Worm (Caenorhabditis elegans) whole organism, L2 larva: ENCODE measurements around the gene lact-5.

Experiments used
- C34F6.9 ChIP-seq: fragments of 150-350 bp; optimal IDR thresholded peaks from 2 replicates; lab custom pipeline; 2014; ENCODE audit warnings: missing biosample characterization, missing genetic modification characterization
- F13H6.1 ChIP-seq: sonication (generic microtip); optimal IDR thresholded peaks from 2 replicates; lab custom pipeline; 2016; ENCODE audit warnings: missing genetic modification characterization, missing compliant biosample characterization
- R02D3.7 ChIP-seq: fragments of 150-350 bp; optimal IDR thresholded peaks from 2 replicates; lab custom pipeline; 2014; ENCODE audit warnings: missing biosample characterization, missing genetic modification characterization
- ZK546.5 ChIP-seq: sonication (generic microtip); optimal IDR thresholded peaks from 2 replicates; lab custom pipeline; 2017; ENCODE audit warnings: missing biosample characterization, missing genetic modification characterization
- alr-1 ChIP-seq: fragments of 150-350 bp; optimal IDR thresholded peaks from 2 replicates; lab custom pipeline; 2014; ENCODE audit warnings: missing biosample characterization, missing genetic modification characterization
- aly-2 ChIP-seq: fragments of 150-350 bp; optimal IDR thresholded peaks from 2 replicates; lab custom pipeline; 2014; ENCODE audit warnings: missing biosample characterization, missing genetic modification characterization
- ama-1 ChIP-seq: fragments of 150-350 bp; optimal IDR thresholded peaks from 2 replicates; lab custom pipeline; 2018; ENCODE audit warnings: inconsistent platforms
- blmp-1 ChIP-seq: sonication (generic microtip); optimal IDR thresholded peaks from 2 replicates; lab custom pipeline; 2017; ENCODE audit warnings: missing genetic modification characterization, mild to moderate bottlenecking, missing compliant biosample characterization, antibody characterized with exemption, moderate library complexity; ENCODE audit not compliant: insufficient read depth
- ceh-82 ChIP-seq: fragments of 150-350 bp; optimal IDR thresholded peaks from 2 replicates; lab custom pipeline; 2014; ENCODE audit warnings: missing biosample characterization, missing genetic modification characterization
- crh-2 ChIP-seq: sonication (generic microtip); optimal IDR thresholded peaks from 2 replicates; lab custom pipeline; 2017; ENCODE audit warnings: missing biosample characterization, missing genetic modification characterization
- dmd-4 ChIP-seq: sonication (generic microtip); optimal IDR thresholded peaks from 2 replicates; lab custom pipeline; 2017; ENCODE audit warnings: missing biosample characterization, missing genetic modification characterization
- egl-27 ChIP-seq: sonication (generic microtip); optimal IDR thresholded peaks from 3 replicates; lab custom pipeline; 2017; ENCODE audit warnings: missing biosample characterization, missing genetic modification reagents, missing genetic modification characterization
- elt-1 ChIP-seq: fragments of 150-350 bp; optimal IDR thresholded peaks from 2 replicates; lab custom pipeline; 2014; ENCODE audit warnings: missing biosample characterization, missing genetic modification characterization
- elt-3 ChIP-seq: sonication (generic microtip); optimal IDR thresholded peaks from 2 replicates; lab custom pipeline; 2017; ENCODE audit warnings: missing biosample characterization, missing genetic modification characterization
- fos-1 ChIP-seq: fragments of 150-350 bp; optimal IDR thresholded peaks from 2 replicates; lab custom pipeline; 2014; ENCODE audit warnings: missing biosample characterization, missing genetic modification characterization
- gmeb-1 ChIP-seq: fragments of 150-350 bp; optimal IDR thresholded peaks from 2 replicates; lab custom pipeline; 2014; ENCODE audit warnings: missing biosample characterization, missing genetic modification characterization
- lin-13 ChIP-seq: fragments of 150-350 bp; optimal IDR thresholded peaks from 2 replicates; lab custom pipeline; 2014; ENCODE audit warnings: missing biosample characterization, missing genetic modification reagents, missing genetic modification characterization
- lin-39 ChIP-seq: fragments of 150-350 bp; optimal IDR thresholded peaks from 2 replicates; lab custom pipeline; 2014; ENCODE audit warnings: missing biosample characterization, missing genetic modification reagents, missing genetic modification characterization
- lsy-2 ChIP-seq, 2 experiments: fragments of 150-350 bp in 1 of 2; sonication (generic microtip) in 1 of 2; optimal IDR thresholded peaks; 2 replicates each; lab custom pipeline; 2014 to 2017; ENCODE audit warnings: missing biosample characterization in 2 of 2, missing genetic modification characterization in 2 of 2
- mab-5 ChIP-seq: fragments of 150-350 bp; optimal IDR thresholded peaks from 2 replicates; lab custom pipeline; 2014; ENCODE audit warnings: missing biosample characterization, missing genetic modification characterization
- mbf-1 ChIP-seq: sonication (generic microtip); optimal IDR thresholded peaks from 2 replicates; lab custom pipeline; 2017; ENCODE audit warnings: missing biosample characterization, missing genetic modification characterization
- mdl-1 ChIP-seq, 2 experiments: fragments of 150-350 bp in 1 of 2; sonication (generic microtip) in 1 of 2; optimal IDR thresholded peaks; 2 replicates each; lab custom pipeline; 2017; ENCODE audit warnings: missing biosample characterization in 2 of 2, missing genetic modification characterization in 2 of 2
- nhr-11 ChIP-seq: fragments of 150-350 bp; optimal IDR thresholded peaks from 2 replicates; lab custom pipeline; 2014; ENCODE audit warnings: missing biosample characterization, missing genetic modification characterization
- nhr-23 ChIP-seq: fragments of 150-350 bp; optimal IDR thresholded peaks from 2 replicates; lab custom pipeline; 2014; ENCODE audit warnings: missing biosample characterization, missing genetic modification reagents, missing genetic modification characterization
- nhr-237 ChIP-seq: fragments of 150-350 bp; optimal IDR thresholded peaks from 2 replicates; lab custom pipeline; 2014; ENCODE audit warnings: missing biosample characterization, missing genetic modification characterization
- nhr-6 ChIP-seq: fragments of 150-350 bp; optimal IDR thresholded peaks from 2 replicates; lab custom pipeline; 2014; ENCODE audit warnings: missing biosample characterization, missing genetic modification characterization
- peb-1 ChIP-seq: fragments of 150-350 bp; optimal IDR thresholded peaks from 2 replicates; lab custom pipeline; 2014; ENCODE audit warnings: missing biosample characterization, missing genetic modification characterization
- sem-4 ChIP-seq: fragments of 150-350 bp; optimal IDR thresholded peaks from 2 replicates; lab custom pipeline; 2014; ENCODE audit warnings: missing biosample characterization, missing genetic modification reagents, missing genetic modification characterization
- skn-1 ChIP-seq: sonication (generic microtip); optimal IDR thresholded peaks from 2 replicates; lab custom pipeline; 2017; ENCODE audit warnings: missing biosample characterization, missing genetic modification characterization
- sma-3 ChIP-seq: sonication (generic microtip); optimal IDR thresholded peaks from 2 replicates; lab custom pipeline; 2016; ENCODE audit warnings: missing genetic modification reagents, missing genetic modification characterization, missing compliant biosample characterization
- sma-9 ChIP-seq, 2 experiments: fragments of 150-350 bp in 1 of 2; sonication (generic microtip) in 1 of 2; optimal IDR thresholded peaks; 2 replicates each; lab custom pipeline; 2014 to 2016; ENCODE audit warnings: missing genetic modification characterization in 2 of 2, mild to moderate bottlenecking in 1 of 2, missing biosample characterization in 1 of 2, missing compliant biosample characterization in 1 of 2, missing genetic modification reagents in 1 of 2, moderate library complexity in 1 of 2
- unc-39 ChIP-seq: fragments of 150-350 bp; optimal IDR thresholded peaks from 2 replicates; lab custom pipeline; 2014; ENCODE audit warnings: missing biosample characterization, missing genetic modification characterization
- unc-55 ChIP-seq: fragments of 150-350 bp; sonication (generic microtip); optimal IDR thresholded peaks from 3 replicates; lab custom pipeline; 2014; ENCODE audit warnings: missing biosample characterization, missing genetic modification reagents, missing genetic modification characterization
- unc-62 ChIP-seq: fragments of 150-350 bp; optimal IDR thresholded peaks from 2 replicates; lab custom pipeline; 2014; ENCODE audit warnings: missing biosample characterization, missing genetic modification reagents, missing genetic modification characterization
- zag-1 ChIP-seq: fragments of 150-350 bp; optimal IDR thresholded peaks from 2 replicates; lab custom pipeline; 2014; ENCODE audit warnings: missing biosample characterization, missing genetic modification characterization
- ztf-11 ChIP-seq: sonication (generic microtip); optimal IDR thresholded peaks from 2 replicates; lab custom pipeline; 2017; ENCODE audit warnings: missing biosample characterization, missing genetic modification characterization
- ztf-4 ChIP-seq: fragments of 150-350 bp; optimal IDR thresholded peaks from 2 replicates; lab custom pipeline; 2014; ENCODE audit warnings: missing biosample characterization, missing genetic modification characterization

Gene lact-5

DNA sequence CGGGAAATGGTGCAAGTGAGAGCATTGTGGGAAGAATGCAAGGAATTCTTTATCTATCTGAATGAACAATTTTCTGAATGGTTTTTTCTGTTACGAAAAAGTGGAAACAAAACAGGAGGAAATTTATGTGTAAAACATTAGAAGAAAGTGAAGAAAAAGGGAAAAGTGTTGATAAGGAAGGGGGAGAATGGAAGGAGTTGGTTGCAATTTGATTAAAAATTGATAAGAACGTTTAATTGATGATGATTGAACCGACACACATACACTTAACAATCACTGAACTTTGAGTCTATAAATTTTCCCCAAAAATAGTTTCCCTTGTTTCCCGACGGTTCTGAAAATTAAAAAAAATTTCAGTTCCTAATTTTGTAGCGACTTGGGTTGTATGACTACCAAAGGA lies 18.6 kb downstream of the lact-5 start:
- no peak for TF ChIP-seq dmd-4 (tag; lab: Kevin White, UChicago)
- no peak for TF ChIP-seq unc-62 (GFP tag; lab: Kevin White, UChicago)
- no peak for TF ChIP-seq unc-55 (GFP tag; lab: Kevin White, UChicago)
- TF ChIP-seq sem-4: no peak
- peak; percentile 24 for TF ChIP-seq crh-2 (tag; lab: Kevin White, UChicago)
- no peak for TF ChIP-seq mbf-1 (tag; lab: Kevin White, UChicago)
- TF ChIP-seq skn-1 (tag; lab: Kevin White, UChicago): no peak
- no peak for TF ChIP-seq gmeb-1 (tag; lab: Kevin White, UChicago)
- TF ChIP-seq ZK546.5 (tag; lab: Kevin White, UChicago): no peak
- TF ChIP-seq elt-3 (tag; lab: Kevin White, UChicago): no peak
- no peak for TF ChIP-seq elt-1 (tag; lab: Kevin White, UChicago)
- TF ChIP-seq lsy-2 (tag; optimal IDR thresholded peaks at IDR 0.05; lab: Kevin White, UChicago): no peak
- no peak for TF ChIP-seq unc-39
- TF ChIP-seq ztf-4 (tag; lab: Kevin White, UChicago): no peak
- TF ChIP-seq peb-1 (tag; lab: Kevin White, UChicago): no peak
- no peak for TF ChIP-seq nhr-11 (tag; lab: Kevin White, UChicago)
- peak; percentile 77 for TF ChIP-seq blmp-1
- TF ChIP-seq fos-1: peak; percentile 83
- no peak for TF ChIP-seq mab-5

ce11 chrII:4800524-4800923 lies 21.0 kb downstream of the lact-5 start:
- TF ChIP-seq ztf-11 (no peak), lin-39 (tag; lab: Kevin White, UChicago) (no peak), dmd-4 (tag; lab: Kevin White, UChicago) (no peak), F13H6.1 (tag; lab: Kevin White, UChicago) (no peak)

DNA sequence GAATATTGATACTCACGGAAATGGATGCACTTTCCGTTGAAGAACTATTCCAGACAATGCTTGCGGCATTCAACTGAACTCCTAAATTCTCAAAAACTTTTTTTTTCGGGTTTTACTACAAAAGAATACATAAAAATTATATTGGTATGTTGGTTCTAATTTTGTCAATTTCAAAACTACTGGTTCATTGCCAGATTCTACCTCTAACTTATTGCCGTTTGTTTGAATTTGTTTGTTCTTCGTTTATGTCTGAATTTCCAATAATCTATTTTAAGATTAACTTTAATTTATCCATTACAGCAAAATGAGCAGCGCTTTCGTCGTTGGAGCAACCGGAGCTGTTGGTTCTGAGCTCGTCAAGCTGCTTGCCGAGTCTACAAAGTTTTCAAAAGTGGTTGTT lies 24.5 kb downstream of the lact-5 start, which contains the start of gene C33F10.14:
C33F10.14 (plus strand) TSS at position 301 of the 400 bp plus-strand sequence.
- no peak for TF ChIP-seq aly-2

DNA sequence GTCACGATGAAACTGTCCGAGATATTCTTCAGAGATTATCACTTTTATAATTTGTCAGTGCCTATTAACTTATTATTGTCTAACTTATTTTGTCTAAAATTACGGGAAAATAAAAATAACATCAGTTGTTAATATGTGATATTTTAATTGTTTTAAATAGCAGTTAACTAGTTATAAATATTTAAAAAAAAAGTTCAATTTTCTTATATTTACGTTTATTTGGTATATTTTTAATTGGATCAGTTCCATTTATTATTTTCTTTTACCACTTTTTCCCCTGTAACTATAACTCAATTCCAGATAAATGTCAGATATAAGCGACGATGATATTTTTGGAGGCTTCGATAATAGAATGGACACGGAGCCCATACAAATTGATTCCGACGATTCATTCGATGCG lies 26.1 kb downstream of the lact-5 start, which contains the start of gene C33F10.4:
C33F10.4 (plus strand) TSS at position 301 of the 400 bp plus-strand sequence.
- TF ChIP-seq alr-1 (tag; lab: Kevin White, UChicago): no peak
- no peak for TF ChIP-seq sma-3 (GFP tag; lab: Kevin White, UChicago)
- TF ChIP-seq blmp-1: no peak

DNA sequence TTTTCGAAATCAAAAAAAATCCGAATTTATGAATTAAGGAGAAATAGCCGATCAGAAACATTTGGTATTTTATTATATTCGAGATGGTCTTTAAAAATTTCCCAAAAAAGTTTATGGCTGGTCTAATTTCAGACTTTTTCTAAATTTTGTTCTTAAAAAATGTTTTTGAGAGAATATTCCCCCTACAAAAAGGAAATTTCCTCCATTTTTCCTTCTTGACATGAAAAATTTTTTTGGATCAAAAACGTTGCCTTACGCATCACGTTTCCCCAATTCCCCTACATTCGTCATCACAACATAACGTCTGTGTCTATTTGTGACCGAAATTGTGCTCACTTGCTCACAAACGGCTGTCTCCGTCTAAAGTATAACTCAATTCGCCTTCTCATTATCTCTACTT lies 28.2 kb downstream of the lact-5 start:
- TF ChIP-seq lin-39 (tag; lab: Kevin White, UChicago) (no peak), skn-1 (tag; lab: Kevin White, UChicago) (no peak), egl-27 (no peak), elt-3 (tag; lab: Kevin White, UChicago) (no peak)

DNA sequence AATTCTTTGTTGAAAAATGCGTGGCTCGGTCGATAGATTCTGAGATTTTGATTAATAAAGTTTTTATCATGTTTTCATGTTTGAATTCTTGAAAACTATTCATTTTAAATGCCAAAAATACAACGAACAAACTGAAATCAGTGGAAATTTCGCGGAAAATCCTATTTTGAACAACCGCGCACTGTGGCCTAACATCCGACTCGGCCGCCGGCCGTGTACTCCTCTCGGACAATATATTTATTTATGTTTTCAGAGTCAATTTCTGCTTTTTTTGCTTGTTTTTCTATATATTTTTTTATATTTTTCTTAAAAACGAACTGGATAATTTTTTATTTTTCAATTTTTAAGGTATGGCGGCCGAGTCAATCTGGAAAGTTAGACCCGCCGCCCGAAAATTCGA lies 30.3 kb downstream of the lact-5 start, which contains the start of gene F26G1.1:
F26G1.1 (plus strand) TSS at position 347 of the 400 bp plus-strand sequence.
- peak; percentile 60 to 76 for TF ChIP-seq lsy-2 (tag; optimal IDR thresholded peaks at IDR 0.05; lab: Kevin White, UChicago)
- TF ChIP-seq alr-1 (tag; lab: Kevin White, UChicago): no peak
- TF ChIP-seq peb-1 (tag; lab: Kevin White, UChicago): no peak
- TF ChIP-seq F13H6.1 (tag; lab: Kevin White, UChicago): peak; percentile 63
- TF ChIP-seq aly-2: no peak
- TF ChIP-seq skn-1 (tag; lab: Kevin White, UChicago): no peak
- no peak for TF ChIP-seq egl-27
- no peak for TF ChIP-seq ceh-82 (tag; lab: Kevin White, UChicago)
- no peak for TF ChIP-seq blmp-1
- no peak for TF ChIP-seq sem-4
- no peak for TF ChIP-seq elt-1 (tag; lab: Kevin White, UChicago)
- peak; percentile 76 for TF ChIP-seq sma-9 (GFP tag; optimal IDR thresholded peaks at IDR 0.05; lab: Kevin White, UChicago)
- no peak for TF ChIP-seq sma-9 (tag; optimal IDR thresholded peaks at IDR 0.05; lab: Kevin White, UChicago)
- TF ChIP-seq R02D3.7 (tag; lab: Kevin White, UChicago): no peak
- no peak for TF ChIP-seq nhr-237
- TF ChIP-seq C34F6.9 (tag; lab: Kevin White, UChicago): peak; percentile 55
- no peak for TF ChIP-seq fos-1
- no peak for TF ChIP-seq elt-3 (tag; lab: Kevin White, UChicago)
- TF ChIP-seq lin-39 (tag; lab: Kevin White, UChicago): no peak
- no peak for TF ChIP-seq mbf-1 (tag; lab: Kevin White, UChicago)
- TF ChIP-seq sma-3 (GFP tag; lab: Kevin White, UChicago): peak; percentile 78
- TF ChIP-seq zag-1 (tag; lab: Kevin White, UChicago): no peak
- TF ChIP-seq unc-62 (GFP tag; lab: Kevin White, UChicago): no peak
- no peak for TF ChIP-seq ZK546.5 (tag; lab: Kevin White, UChicago)
- TF ChIP-seq nhr-6 (tag; lab: Kevin White, UChicago): no peak
- TF ChIP-seq gmeb-1 (tag; lab: Kevin White, UChicago): peak; percentile 94
- peak; percentile 26 for TF ChIP-seq crh-2 (tag; lab: Kevin White, UChicago)
- peak; percentile 15 for TF ChIP-seq lin-13 (GFP tag; lab: Kevin White, UChicago)
- peak; percentile 51 for TF ChIP-seq mab-5
- no peak for TF ChIP-seq mdl-1 (tag; optimal IDR thresholded peaks at IDR 0.05; lab: Kevin White, UChicago)
- TF ChIP-seq ama-1 (lab: Kevin White, UChicago): no peak
- TF ChIP-seq dmd-4 (tag; lab: Kevin White, UChicago): no peak
- TF ChIP-seq nhr-23 (tag; lab: Kevin White, UChicago): no peak
